Worm (Caenorhabditis elegans) whole organism, young adult: Measurements from ENCODE around the gene clc-1.

ENCODE experiments used
- B0336.3 ChIP-seq: fragments of 200-800 bp; sonication (Bioruptor generic); IDR thresholded peaks from 2 replicates; pipeline ENCODE4 v1.3.6; 2022; ENCODE audit warnings: missing genetic modification characterization, missing compliant biosample characterization
- C17E4.6 ChIP-seq: fragments of 200-800 bp; sonication (Bioruptor generic); IDR thresholded peaks from 2 replicates; pipeline ENCODE4 v1.3.6; 2022; ENCODE audit warnings: missing genetic modification reagents, missing genetic modification characterization, missing compliant biosample characterization
- F39B2.1 ChIP-seq: fragments of 200-800 bp; sonication (Bioruptor generic); IDR thresholded peaks from 2 replicates; pipeline ENCODE4 v1.3.6; 2022; ENCODE audit warnings: missing genetic modification reagents, missing genetic modification characterization, missing compliant biosample characterization
- K11D2.4 ChIP-seq: fragments of 200-800 bp; sonication (Bioruptor generic); IDR thresholded peaks from 2 replicates; pipeline ENCODE4 v1.3.6; 2022; ENCODE audit warnings: missing genetic modification reagents, missing genetic modification characterization, missing compliant biosample characterization
- Y95B8A.8 ChIP-seq: fragments of 200-800 bp; sonication (Bioruptor generic); IDR thresholded peaks from 2 replicates; pipeline ENCODE4 v1.3.6; 2022; ENCODE audit warnings: missing genetic modification reagents, missing genetic modification characterization, missing compliant biosample characterization
- ama-1 ChIP-seq, 3 experiments: fragments of 150-350 bp in 1 of 3; sonication (generic microtip) in 2 of 3; optimal IDR thresholded peaks; 2 replicates each; lab custom pipeline; 2014 to 2018; ENCODE audit warnings: missing biosample characterization in 2 of 3, missing genetic modification characterization in 2 of 3, missing genetic modification reagents in 2 of 3
- atf-7 ChIP-seq: sonication (generic microtip); optimal IDR thresholded peaks from 2 replicates; lab custom pipeline; 2017; ENCODE audit warnings: mild to moderate bottlenecking, missing genetic modification characterization, missing compliant biosample characterization
- attf-6 ChIP-seq: fragments of 200-800 bp; sonication (Bioruptor generic); IDR thresholded peaks from 2 replicates; pipeline ENCODE4 v1.3.6; 2022; ENCODE audit warnings: missing genetic modification reagents, missing genetic modification characterization, missing compliant biosample characterization
- bed-1 ChIP-seq: fragments of 200-800 bp; sonication (Bioruptor generic); IDR thresholded peaks from 2 replicates; pipeline ENCODE4 v1.3.6; 2022; ENCODE audit warnings: missing genetic modification reagents, missing genetic modification characterization, missing compliant biosample characterization
- cebp-2 ChIP-seq: fragments of 200-800 bp; sonication (Bioruptor generic); IDR thresholded peaks from 2 replicates; pipeline ENCODE4 v1.3.6; 2022; ENCODE audit warnings: missing genetic modification characterization, missing compliant biosample characterization
- ceh-58 ChIP-seq: fragments of 200-800 bp; sonication (Bioruptor generic); IDR thresholded peaks from 2 replicates; pipeline ENCODE4 v1.3.6; 2022; ENCODE audit warnings: missing genetic modification characterization, missing compliant biosample characterization
- ceh-79 ChIP-seq: sonication (generic microtip); optimal IDR thresholded peaks from 2 replicates; lab custom pipeline; 2017; ENCODE audit warnings: mild to moderate bottlenecking, missing genetic modification characterization, missing compliant biosample characterization
- ceh-91 ChIP-seq: fragments of 200-800 bp; sonication (Bioruptor generic); IDR thresholded peaks from 2 replicates; pipeline ENCODE4 v1.3.6; 2022; ENCODE audit warnings: missing genetic modification reagents, missing genetic modification characterization, missing compliant biosample characterization
- die-1 ChIP-seq: sonication (generic microtip); optimal IDR thresholded peaks from 2 replicates; lab custom pipeline; 2016; ENCODE audit warnings: missing genotype, mild to moderate bottlenecking, missing genetic modification characterization, missing compliant biosample characterization
- dpff-1 ChIP-seq: sonication (generic microtip); optimal IDR thresholded peaks from 2 replicates; lab custom pipeline; 2017; ENCODE audit warnings: mild to moderate bottlenecking, missing genetic modification characterization, missing compliant biosample characterization
- egl-44 ChIP-seq: fragments of 200-800 bp; sonication (Bioruptor generic); IDR thresholded peaks from 2 replicates; pipeline ENCODE4 v1.3.6; 2022; ENCODE audit warnings: missing genetic modification reagents, missing genetic modification characterization, missing compliant biosample characterization
- egrh-3 ChIP-seq: fragments of 200-800 bp; sonication (Bioruptor generic); IDR thresholded peaks from 2 replicates; pipeline ENCODE4 v1.3.6; 2022; ENCODE audit warnings: missing genetic modification reagents, missing genetic modification characterization, missing compliant biosample characterization
- ekl-4 ChIP-seq: fragments of 200-800 bp; sonication (Bioruptor generic); IDR thresholded peaks from 2 replicates; pipeline ENCODE4 v1.3.6; 2022; ENCODE audit warnings: missing genetic modification reagents, missing genetic modification characterization, missing compliant biosample characterization
- gei-17 ChIP-seq: fragments of 200-800 bp; sonication (Bioruptor generic); optimal IDR thresholded peaks from 2 replicates; lab custom pipeline; 2018; ENCODE audit warnings: mild to moderate bottlenecking, missing genetic modification characterization, missing compliant biosample characterization
- him-1 ChIP-seq: sonication (generic microtip); optimal IDR thresholded peaks from 2 replicates; lab custom pipeline; 2016; ENCODE audit warnings: missing genotype, missing genetic modification reagents, missing genetic modification characterization, missing compliant biosample characterization
- hlh-26 ChIP-seq: fragments of 200-800 bp; sonication (Bioruptor generic); conservative IDR thresholded peaks from 2 replicates; pipeline ENCODE4 v1.3.6; 2022; ENCODE audit warnings: missing genetic modification reagents, missing genetic modification characterization, missing compliant biosample characterization
- let-607 ChIP-seq, 2 experiments: fragments of 200-800 bp in 1 of 2; sonication (Bioruptor generic) in 1 of 2; sonication (generic microtip) in 1 of 2; optimal IDR thresholded peaks; 2 replicates each; lab custom pipeline; 2016 to 2018; ENCODE audit warnings: mild to moderate bottlenecking in 2 of 2, missing compliant biosample characterization in 2 of 2, missing genetic modification characterization in 2 of 2, moderate library complexity in 2 of 2, missing genotype in 1 of 2
- lin-26 ChIP-seq: fragments of 200-800 bp; sonication (Bioruptor generic); IDR thresholded peaks from 2 replicates; pipeline ENCODE4 v1.3.6; 2022; ENCODE audit warnings: missing genetic modification reagents, missing genetic modification characterization, missing compliant biosample characterization
- lin-35 ChIP-seq, 3 experiments: fragments of 150-350 bp in 2 of 3; sonication (generic microtip) in 1 of 3; optimal IDR thresholded peaks; 2 replicates each; lab custom pipeline; 2014 to 2018; ENCODE audit warnings: missing biosample characterization in 3 of 3, missing genetic modification characterization in 3 of 3, missing genetic modification reagents in 3 of 3
- nfya-1 ChIP-seq: sonication (generic microtip); optimal IDR thresholded peaks from 2 replicates; lab custom pipeline; 2017; ENCODE audit warnings: antibody characterized with exemption, missing compliant biosample characterization, missing genetic modification characterization, borderline replicate concordance; ENCODE audit not compliant: insufficient read depth
- nhr-80 ChIP-seq: sonication (generic microtip); optimal IDR thresholded peaks from 2 replicates; lab custom pipeline; 2016; ENCODE audit warnings: missing genetic modification characterization, missing compliant biosample characterization
- pbrm-1 ChIP-seq: fragments of 200-800 bp; sonication (Bioruptor generic); IDR thresholded peaks from 2 replicates; pipeline ENCODE4 v1.3.6; 2022; ENCODE audit warnings: missing genetic modification reagents, missing genetic modification characterization, missing compliant biosample characterization
- rcor-1 ChIP-seq: fragments of 200-800 bp; sonication (Bioruptor generic); IDR thresholded peaks from 2 replicates; pipeline ENCODE4 v1.3.6; 2022; ENCODE audit warnings: missing genetic modification reagents, missing genetic modification characterization, missing compliant biosample characterization
- rec-8 ChIP-seq, 2 experiments: sonication (generic microtip); optimal IDR thresholded peaks; 2 replicates each; lab custom pipeline; 2016; ENCODE audit warnings: mild to moderate bottlenecking in 2 of 2, missing genetic modification characterization in 2 of 2, missing genetic modification reagents in 2 of 2, missing genotype in 2 of 2, missing biosample characterization in 1 of 2, missing compliant biosample characterization in 1 of 2, moderate library complexity in 1 of 2
- snpc-1.1 ChIP-seq: sonication (generic microtip); optimal IDR thresholded peaks from 2 replicates; lab custom pipeline; 2017; ENCODE audit warnings: missing genetic modification characterization, mild to moderate bottlenecking, missing compliant biosample characterization, antibody characterized with exemption, moderate library complexity, missing genotype, missing genetic modification reagents; ENCODE audit not compliant: insufficient read depth
- snpc-4 ChIP-seq, 5 experiments: fragments of 150-350 bp in 1 of 5; sonication (generic microtip) in 4 of 5; optimal IDR thresholded peaks; 2 replicates each; lab custom pipeline; 2014 to 2018; ENCODE audit warnings: missing genetic modification characterization in 5 of 5, missing biosample characterization in 3 of 5, antibody characterized with exemption in 2 of 5, mild to moderate bottlenecking in 2 of 5, missing compliant biosample characterization in 2 of 5, missing genotype in 2 of 5, moderate library complexity in 2 of 5, missing genetic modification reagents in 1 of 5
- tbx-9 ChIP-seq: sonication (generic microtip); optimal IDR thresholded peaks from 2 replicates; lab custom pipeline; 2016; ENCODE audit warnings: borderline replicate concordance, missing genetic modification characterization, inconsistent platforms, missing compliant biosample characterization
- tlf-1 ChIP-seq: fragments of 200-800 bp; sonication (Bioruptor generic); optimal IDR thresholded peaks from 2 replicates; lab custom pipeline; 2018; ENCODE audit warnings: mild to moderate bottlenecking, missing genetic modification characterization, missing compliant biosample characterization
- ztf-18 ChIP-seq: sonication (generic microtip); optimal IDR thresholded peaks from 2 replicates; lab custom pipeline; 2016; ENCODE audit warnings: missing genotype, mild to moderate bottlenecking, missing genetic modification characterization, missing compliant biosample characterization
- ztf-3 ChIP-seq: fragments of 200-800 bp; sonication (Bioruptor generic); optimal IDR thresholded peaks from 2 replicates; lab custom pipeline; 2018; ENCODE audit warnings: mild to moderate bottlenecking, missing genetic modification characterization, missing compliant biosample characterization

clc-1 gene

ce11 chrX:11042777-11043176 is 4.5 kb upstream of the clc-1 start, which contains the start of gene C09F12.3:
C09F12.3 (minus strand) TSS chrX:11042877.
- no peak for TF ChIP-seq tbx-9 (tag; lab: Kevin White, UChicago)
- no peak for TF ChIP-seq ztf-3
- no peak for TF ChIP-seq ztf-18 (tag; lab: Kevin White, UChicago)
- TF ChIP-seq rec-8 (tag; optimal IDR thresholded peaks at IDR 0.05; lab: Kevin White, UChicago), result no peak
- TF ChIP-seq atf-7, result no peak
- no peak for TF ChIP-seq attf-6 (GFP tag; lab: Robert Waterston, UW)
- TF ChIP-seq snpc-4 (GFP tag; optimal IDR thresholded peaks at IDR 0.05; lab: Kevin White, UChicago), result no peak
- TF ChIP-seq snpc-4 (tag; optimal IDR thresholded peaks at IDR 0.05; lab: Kevin White, UChicago), result no peak
- no peak for TF ChIP-seq gei-17 (GFP tag; lab: Kevin White, UChicago)
- no peak for TF ChIP-seq pbrm-1 (GFP tag; lab: Robert Waterston, UW)
- TF ChIP-seq snpc-1.1 (tag; lab: Kevin White, UChicago), result no peak
- TF ChIP-seq ceh-58, result no peak
- TF ChIP-seq K11D2.4 (GFP tag; lab: Robert Waterston, UW), result no peak
- no peak for TF ChIP-seq tlf-1 (GFP tag; lab: Kevin White, UChicago)
- no peak for TF ChIP-seq bed-1 (GFP tag; lab: Robert Waterston, UW)
- TF ChIP-seq C17E4.6 (GFP tag; lab: Robert Waterston, UW), result no peak
- no peak for TF ChIP-seq B0336.3 (GFP tag; lab: Robert Waterston, UW)
- TF ChIP-seq hlh-26 (GFP tag; lab: Robert Waterston, UW), result no peak

- no peak for TF ChIP-seq nfya-1
- no peak for TF ChIP-seq lin-35 (GFP tag; optimal IDR thresholded peaks at IDR 0.05; lab: Kevin White, UChicago)
- TF ChIP-seq ekl-4 (GFP tag; lab: Robert Waterston, UW), result peak; percentile 50; the same call in 1 of the 2 replicates
- no peak for TF ChIP-seq egl-44 (GFP tag; lab: Robert Waterston, UW)
- TF ChIP-seq ama-1 (optimal IDR thresholded peaks at IDR 0.05; lab: Kevin White, UChicago), result no peak
- no peak for TF ChIP-seq ama-1 (GFP tag; optimal IDR thresholded peaks at IDR 0.05; lab: Kevin White, UChicago)
- TF ChIP-seq die-1 (tag; lab: Kevin White, UChicago), result no peak
- no peak for TF ChIP-seq nhr-80
- TF ChIP-seq egrh-3 (GFP tag; lab: Robert Waterston, UW), result peak; percentile 94
- no peak for TF ChIP-seq hlh-26 (GFP tag; lab: Robert Waterston, UW)
- no peak for TF ChIP-seq ceh-58
- no peak for TF ChIP-seq attf-6 (GFP tag; lab: Robert Waterston, UW)
- TF ChIP-seq, all 124 proteins: peak for 2
These were observed 3.1 kb downstream of the clc-1 start for ce11 chrX:11050335-11050734.

ce11 chrX:11053615-11054014 is 6.4 kb downstream of the clc-1 start, which contains the start of gene C09F12.2:
C09F12.2 (plus strand) TSS chrX:11053915.
- TF ChIP-seq Y95B8A.8 (GFP tag; lab: Robert Waterston, UW) (no peak), let-607 (tag; optimal IDR thresholded peaks at IDR 0.05; lab: Kevin White, UChicago) (no peak), dpff-1 (tag; lab: Kevin White, UChicago) (no peak), ekl-4 (GFP tag; lab: Robert Waterston, UW) (no peak), cebp-2 (GFP tag; lab: Robert Waterston, UW) (no peak), rcor-1 (GFP tag; lab: Robert Waterston, UW) (no peak), egl-44 (GFP tag; lab: Robert Waterston, UW) (no peak), lin-26 (no peak), him-1 (no peak), ama-1 (optimal IDR thresholded peaks at IDR 0.05; lab: Kevin White, UChicago) (no peak), ama-1 (GFP tag; optimal IDR thresholded peaks at IDR 0.05; lab: Kevin White, UChicago) (no peak), ceh-91 (GFP tag; lab: Robert Waterston, UW) (no peak), ceh-79 (tag; lab: Kevin White, UChicago) (no peak), F39B2.1 (GFP tag; lab: Robert Waterston, UW) (no peak)
